Worm (Caenorhabditis elegans) whole organism, young adult: ENCODE results near the gene nhr-203.

Source experiments
- F10E7.11 ChIP-seq: sonication (generic microtip); optimal IDR thresholded peaks from 2 replicates; lab custom pipeline; 2017; ENCODE audit warnings: mild to moderate bottlenecking, missing genetic modification characterization, moderate library complexity, missing compliant biosample characterization
- ama-1 ChIP-seq, 3 experiments: fragments of 150-350 bp in 1 of 3; sonication (generic microtip) in 2 of 3; optimal IDR thresholded peaks; 2 replicates each; lab custom pipeline; 2014 to 2018; ENCODE audit warnings: missing biosample characterization in 2 of 3, missing genetic modification characterization in 2 of 3, missing genetic modification reagents in 2 of 3
- chd-7 ChIP-seq: sonication (generic microtip); optimal IDR thresholded peaks from 2 replicates; lab custom pipeline; 2016; ENCODE audit warnings: mild to moderate bottlenecking, missing genetic modification characterization, moderate library complexity, missing compliant biosample characterization
- nfya-1 ChIP-seq: sonication (generic microtip); optimal IDR thresholded peaks from 2 replicates; lab custom pipeline; 2017; ENCODE audit warnings: antibody characterized with exemption, missing compliant biosample characterization, missing genetic modification characterization, borderline replicate concordance; ENCODE audit not compliant: insufficient read depth
- tbx-9 ChIP-seq: sonication (generic microtip); optimal IDR thresholded peaks from 2 replicates; lab custom pipeline; 2016; ENCODE audit warnings: borderline replicate concordance, missing genetic modification characterization, inconsistent platforms, missing compliant biosample characterization
- ztf-6 ChIP-seq: fragments of 200-800 bp; sonication (Bioruptor generic); IDR thresholded peaks from 2 replicates; pipeline ENCODE4 v1.3.6; 2022; ENCODE audit warnings: missing genetic modification reagents, missing genetic modification characterization, missing compliant biosample characterization

DNA sequence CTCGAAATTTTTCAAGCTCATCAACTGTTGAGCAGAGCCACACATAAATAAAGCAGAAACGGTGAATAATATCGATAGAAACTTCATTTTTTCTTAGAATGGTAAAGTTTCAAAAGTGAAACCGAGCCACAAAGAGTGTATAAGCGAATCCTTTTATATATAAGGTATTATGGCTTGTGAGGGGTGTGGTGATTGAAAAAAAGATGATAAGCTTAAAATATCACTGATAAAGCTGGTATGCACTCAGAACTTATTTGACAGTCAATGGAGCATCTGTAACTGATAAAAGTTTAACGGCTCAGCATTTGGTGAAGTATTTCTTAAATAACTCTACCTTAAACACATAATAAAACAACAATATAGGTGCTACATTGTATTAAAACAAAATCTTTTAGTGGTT, 45.0 kb upstream of the nhr-203 start, which contains the start of gene dod-19:
- no peak for TF ChIP-seq nfya-1 (tag; lab: Kevin White, UChicago)
- no peak for TF ChIP-seq tbx-9 (tag; lab: Kevin White, UChicago)
- TF ChIP-seq ama-1 (optimal IDR thresholded peaks at IDR 0.05; lab: Kevin White, UChicago): no peak
- TF ChIP-seq ama-1 (GFP tag; optimal IDR thresholded peaks at IDR 0.05; lab: Kevin White, UChicago): no peak
- no peak for TF ChIP-seq F10E7.11 (tag; lab: Kevin White, UChicago)
- no peak for TF ChIP-seq ztf-6 (GFP tag; lab: Robert Waterston, UW)
- TF ChIP-seq chd-7: no peak
